Worm (Caenorhabditis elegans): ENCODE measurements around the gene F10G7.12.

DNA sequence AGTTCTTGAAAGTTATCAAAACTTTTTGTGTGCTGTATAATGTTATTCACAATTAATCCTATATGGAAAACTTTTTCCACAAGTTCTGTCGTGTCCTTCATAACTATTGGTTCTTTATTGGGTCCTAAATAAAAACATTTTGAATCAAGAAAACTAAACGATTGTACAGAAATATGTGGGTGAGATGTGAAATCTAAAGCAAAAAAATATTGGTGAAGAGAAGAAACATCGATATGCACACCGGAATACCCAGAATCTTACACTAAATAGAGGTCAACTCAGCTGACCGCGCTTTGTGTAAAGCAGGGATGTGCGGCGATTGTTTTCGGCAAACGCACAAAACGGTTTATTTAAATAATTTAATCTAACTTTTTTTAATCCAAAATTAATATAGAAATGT, 28.3 kb upstream of the F10G7.12 start, which contains the start of gene T05A7.13:
- TF ChIP-seq nhr-237 (tag; optimal IDR thresholded peaks at IDR 0.05) = no peak
- no peak for TF ChIP-seq sea-2 (GFP tag; optimal IDR thresholded peaks at IDR 0.05)
- no peak for TF ChIP-seq elt-2 (tag; optimal IDR thresholded peaks at IDR 0.05)
- no peak for TF ChIP-seq nhr-12 (tag; optimal IDR thresholded peaks at IDR 0.05)
- no peak for TF ChIP-seq pqm-1 (tag; optimal IDR thresholded peaks at IDR 0.05)
- no peak for TF ChIP-seq nhr-11 (tag; optimal IDR thresholded peaks at IDR 0.05)
- no peak for TF ChIP-seq R02D3.7 (tag; optimal IDR thresholded peaks at IDR 0.05)
- no peak for TF ChIP-seq lin-39 (tag; optimal IDR thresholded peaks at IDR 0.05)
- no peak for TF ChIP-seq aly-2 (tag; optimal IDR thresholded peaks at IDR 0.05)
- TF ChIP-seq nhr-23 (tag; optimal IDR thresholded peaks at IDR 0.05) = no peak

Data from whole organism, L3 larva.